Fruit fly (Drosophila melanogaster) whole organism, adult: Measurements from ENCODE around the gene Sac1.

ENCODE experiments used
- CG12768 ChIP-seq: fragments of 200-800 bp; sonication (Bioruptor generic); optimal IDR thresholded peaks from 2 replicates; lab custom pipeline; 2017; ENCODE audit warnings: missing biosample characterization, missing genetic modification characterization, mild to moderate bottlenecking, moderate library complexity, missing genetic modification reagents
- CG14711 ChIP-seq: fragments of 200-800 bp; sonication (Bioruptor generic); optimal IDR thresholded peaks from 2 replicates; lab custom pipeline; 2018; ENCODE audit warnings: missing biosample characterization, mild to moderate bottlenecking, missing genetic modification characterization, moderate library complexity
- CG33017 ChIP-seq: fragments of 200-800 bp; sonication (Bioruptor generic); optimal IDR thresholded peaks from 2 replicates; lab custom pipeline; 2018; ENCODE audit warnings: missing biosample characterization, mild to moderate bottlenecking, missing genetic modification characterization, moderate library complexity
- CG5204 ChIP-seq: fragments of 200-800 bp; sonication (Bioruptor generic); optimal IDR thresholded peaks from 2 replicates; lab custom pipeline; 2016; ENCODE audit warnings: missing biosample characterization, missing genetic modification characterization
- CG7045 ChIP-seq: fragments of 200-800 bp; sonication (Bioruptor generic); optimal IDR thresholded peaks from 2 replicates; lab custom pipeline; 2017; ENCODE audit warnings: missing biosample characterization, mild to moderate bottlenecking, missing genetic modification characterization
- CG7101 ChIP-seq: fragments of 200-800 bp; sonication (Bioruptor generic); optimal IDR thresholded peaks from 2 replicates; lab custom pipeline; 2018; ENCODE audit warnings: missing biosample characterization, mild to moderate bottlenecking, missing genetic modification characterization, moderate library complexity
- Clk ChIP-seq: fragments of 200-800 bp; sonication (Bioruptor generic); optimal IDR thresholded peaks from 2 replicates; lab custom pipeline; 2017; ENCODE audit warnings: missing biosample characterization, missing genetic modification characterization
- Crg-1 ChIP-seq: fragments of 200-800 bp; sonication (Bioruptor generic); optimal IDR thresholded peaks from 2 replicates; lab custom pipeline; 2016; ENCODE audit warnings: missing biosample characterization, missing genetic modification characterization
- Hr96 ChIP-seq: fragments of 200-800 bp; sonication (Bioruptor generic); optimal IDR thresholded peaks from 2 replicates; lab custom pipeline; 2016; ENCODE audit warnings: missing biosample characterization, missing genetic modification characterization
- Mnt ChIP-seq: fragments of 200-800 bp; sonication (Bioruptor generic); optimal IDR thresholded peaks from 2 replicates; lab custom pipeline; 2016; ENCODE audit warnings: missing biosample characterization, mild to moderate bottlenecking, missing genetic modification characterization
- kay ChIP-seq: fragments of 200-800 bp; sonication (Bioruptor generic); peaks from one replicate; lab custom pipeline; 2016; ENCODE audit warnings: missing biosample characterization, missing genetic modification characterization, borderline replicate concordance
- ovo ChIP-seq: fragments of 200-800 bp; sonication (Bioruptor generic); optimal IDR thresholded peaks from 2 replicates; lab custom pipeline; 2016; ENCODE audit warnings: missing biosample characterization, missing genetic modification characterization

dm6 chr3L:1280890-1281622 lies 33.4 kb downstream of the Sac1 start:
- no peak for TF ChIP-seq Crg-1 (GFP tag; lab: Kevin White, UChicago)
- no peak for TF ChIP-seq CG14711 (tag; lab: Kevin White, UChicago)
- no peak for TF ChIP-seq Mnt (GFP tag; lab: Kevin White, UChicago)
- no peak for TF ChIP-seq kay (GFP tag; lab: Kevin White, UChicago)
- no peak for TF ChIP-seq CG33017 (tag; lab: Kevin White, UChicago)
- TF ChIP-seq Hr96 (GFP tag; lab: Kevin White, UChicago) = no peak
- TF ChIP-seq CG5204 (GFP tag; lab: Kevin White, UChicago) = no peak
- no peak for TF ChIP-seq Clk (GFP tag; lab: Kevin White, UChicago)
- no peak for TF ChIP-seq ovo (GFP tag; lab: Kevin White, UChicago)
- no peak for TF ChIP-seq CG12768 (GFP tag; lab: Kevin White, UChicago)
- TF ChIP-seq CG7045 = no peak
- TF ChIP-seq CG7101 (tag; lab: Kevin White, UChicago) = no peak
